Worm (Caenorhabditis elegans) whole organism, mixed stage, embryonic: ENCODE measurements around the gene C03B1.14.

ENCODE experiments used
- drap-1 ChIP-seq: fragments of 200-800 bp; sonication (Bioruptor generic); optimal IDR thresholded peaks from 3 replicates; lab custom pipeline; 2018; ENCODE audit warnings: mild to moderate bottlenecking, missing genetic modification characterization, missing compliant biosample characterization
- ham-2 ChIP-seq: fragments of 200-800 bp; sonication (Bioruptor generic); optimal IDR thresholded peaks from 2 replicates; lab custom pipeline; 2018; ENCODE audit warnings: mild to moderate bottlenecking, missing genetic modification characterization, missing compliant biosample characterization
- lin-32 ChIP-seq: fragments of 200-800 bp; sonication (Bioruptor generic); optimal IDR thresholded peaks from 2 replicates; lab custom pipeline; 2018; ENCODE audit warnings: mild to moderate bottlenecking, missing genetic modification characterization, missing compliant biosample characterization
- lsy-2 ChIP-seq: fragments of 150-350 bp; optimal IDR thresholded peaks from 2 replicates; lab custom pipeline; 2014; ENCODE audit warnings: missing biosample characterization, missing genetic modification characterization
- mep-1 ChIP-seq: fragments of 150-350 bp; optimal IDR thresholded peaks from 2 replicates; lab custom pipeline; 2017; ENCODE audit warnings: missing biosample characterization, missing genetic modification reagents, missing genetic modification characterization, inconsistent platforms
- nhr-2 ChIP-seq: fragments of 150-350 bp; optimal IDR thresholded peaks from 2 replicates; lab custom pipeline; 2014; ENCODE audit warnings: missing biosample characterization, missing genetic modification characterization
- nhr-237 ChIP-seq: fragments of 150-350 bp; optimal IDR thresholded peaks from 2 replicates; lab custom pipeline; 2014; ENCODE audit warnings: missing biosample characterization, missing genetic modification characterization
- nhr-76 ChIP-seq: sonication (generic microtip); optimal IDR thresholded peaks from 2 replicates; lab custom pipeline; 2017; ENCODE audit warnings: missing biosample characterization, missing genetic modification characterization
- pha-4 ChIP-seq: fragments of 150-350 bp; optimal IDR thresholded peaks from 2 replicates; lab custom pipeline; 2018; ENCODE audit warnings: missing biosample characterization, missing genetic modification reagents, missing genetic modification characterization
- tbx-8 ChIP-seq: fragments of 200-800 bp; sonication (Bioruptor generic); optimal IDR thresholded peaks from 2 replicates; lab custom pipeline; 2018; ENCODE audit warnings: mild to moderate bottlenecking, missing genetic modification characterization, moderate library complexity, missing compliant biosample characterization
- unc-120 ChIP-seq: sonication (generic microtip); optimal IDR thresholded peaks from 2 replicates; lab custom pipeline; 2017; ENCODE audit warnings: missing genetic modification characterization, missing compliant biosample characterization; ENCODE audit not compliant: poor library complexity, severe bottlenecking
- unc-39 ChIP-seq: fragments of 150-350 bp; optimal IDR thresholded peaks from 2 replicates; lab custom pipeline; 2014; ENCODE audit warnings: missing biosample characterization, missing genetic modification characterization
- unc-62 ChIP-seq: fragments of 150-350 bp; optimal IDR thresholded peaks from 2 replicates; lab custom pipeline; 2014; ENCODE audit warnings: missing biosample characterization, missing genetic modification reagents, missing genetic modification characterization
- ztf-11 ChIP-seq: fragments of 150-350 bp; optimal IDR thresholded peaks from 2 replicates; lab custom pipeline; 2014; ENCODE audit warnings: missing biosample characterization, missing genetic modification characterization

DNA sequence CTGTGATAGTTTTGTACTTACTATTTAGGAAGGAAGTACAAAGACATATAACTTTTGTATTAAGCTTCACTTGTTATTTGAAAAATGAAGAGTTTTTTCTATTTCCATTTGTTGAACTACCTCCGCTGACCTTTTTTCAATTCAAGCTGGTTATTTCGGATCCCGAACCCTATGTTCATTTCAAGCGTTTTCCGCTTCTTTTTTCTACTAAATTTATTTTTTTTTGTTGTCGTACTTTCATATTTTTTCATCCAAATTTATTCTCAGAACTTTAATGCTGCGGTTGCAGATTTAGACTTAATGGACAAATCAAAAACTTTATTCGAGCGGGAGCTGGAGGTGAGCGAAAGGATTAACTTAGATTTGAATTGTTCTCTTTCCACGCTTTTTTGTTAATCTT, 10.5 kb downstream of the C03B1.14 start, which contains the start of gene C03B1.6:
- TF ChIP-seq ham-2: no peak
- TF ChIP-seq nhr-76: no peak
- TF ChIP-seq ztf-11 (tag; lab: Kevin White, UChicago): no peak
- TF ChIP-seq pha-4 (tag; lab: Kevin White, UChicago): no peak
- TF ChIP-seq unc-39 (tag; lab: Kevin White, UChicago): no peak
- TF ChIP-seq tbx-8: no peak
- TF ChIP-seq unc-120 (tag; lab: Kevin White, UChicago): no peak
- no peak for TF ChIP-seq lin-32 (GFP tag; lab: Kevin White, UChicago)
- TF ChIP-seq nhr-2 (tag; lab: Kevin White, UChicago): no peak
- no peak for TF ChIP-seq lsy-2 (tag; lab: Kevin White, UChicago)
- no peak for TF ChIP-seq unc-62 (GFP tag; lab: Kevin White, UChicago)
- no peak for TF ChIP-seq nhr-237 (tag; lab: Kevin White, UChicago)
- no peak for TF ChIP-seq mep-1 (tag; lab: Kevin White, UChicago)
- TF ChIP-seq drap-1 (GFP tag; lab: Kevin White, UChicago): no peak
